Worm (Caenorhabditis elegans) whole organism, L2 larva: ENCODE measurements around the gene T04C4.3.

Source experiments
- C34F6.9 ChIP-seq: fragments of 150-350 bp; optimal IDR thresholded peaks from 2 replicates; lab custom pipeline; 2014; ENCODE audit warnings: missing biosample characterization, missing genetic modification characterization
- R02D3.7 ChIP-seq: fragments of 150-350 bp; optimal IDR thresholded peaks from 2 replicates; lab custom pipeline; 2014; ENCODE audit warnings: missing biosample characterization, missing genetic modification characterization
- Y55F3AM.14 ChIP-seq: fragments of 200-800 bp; sonication (Bioruptor generic); optimal IDR thresholded peaks from 2 replicates; lab custom pipeline; 2018; ENCODE audit warnings: mild to moderate bottlenecking, missing genetic modification characterization, missing compliant biosample characterization
- aly-2 ChIP-seq: fragments of 150-350 bp; optimal IDR thresholded peaks from 2 replicates; lab custom pipeline; 2014; ENCODE audit warnings: missing biosample characterization, missing genetic modification characterization
- ama-1 ChIP-seq: fragments of 150-350 bp; optimal IDR thresholded peaks from 2 replicates; lab custom pipeline; 2018; ENCODE audit warnings: inconsistent platforms
- blmp-1 ChIP-seq: sonication (generic microtip); optimal IDR thresholded peaks from 2 replicates; lab custom pipeline; 2017; ENCODE audit warnings: missing genetic modification characterization, mild to moderate bottlenecking, missing compliant biosample characterization, antibody characterized with exemption, moderate library complexity; ENCODE audit not compliant: insufficient read depth
- ceh-16 ChIP-seq: fragments of 150-350 bp; optimal IDR thresholded peaks from 2 replicates; lab custom pipeline; 2014; ENCODE audit warnings: missing biosample characterization, missing genetic modification characterization
- ceh-82 ChIP-seq: fragments of 150-350 bp; optimal IDR thresholded peaks from 2 replicates; lab custom pipeline; 2014; ENCODE audit warnings: missing biosample characterization, missing genetic modification characterization
- dmd-4 ChIP-seq: sonication (generic microtip); optimal IDR thresholded peaks from 2 replicates; lab custom pipeline; 2017; ENCODE audit warnings: missing biosample characterization, missing genetic modification characterization
- egl-27 ChIP-seq: sonication (generic microtip); optimal IDR thresholded peaks from 3 replicates; lab custom pipeline; 2017; ENCODE audit warnings: missing biosample characterization, missing genetic modification reagents, missing genetic modification characterization
- elt-1 ChIP-seq: fragments of 150-350 bp; optimal IDR thresholded peaks from 2 replicates; lab custom pipeline; 2014; ENCODE audit warnings: missing biosample characterization, missing genetic modification characterization
- fos-1 ChIP-seq: fragments of 150-350 bp; optimal IDR thresholded peaks from 2 replicates; lab custom pipeline; 2014; ENCODE audit warnings: missing biosample characterization, missing genetic modification characterization
- gmeb-1 ChIP-seq: fragments of 150-350 bp; optimal IDR thresholded peaks from 2 replicates; lab custom pipeline; 2014; ENCODE audit warnings: missing biosample characterization, missing genetic modification characterization
- lin-11 ChIP-seq: fragments of 150-350 bp; sonication (generic microtip); optimal IDR thresholded peaks from 2 replicates; lab custom pipeline; 2014; ENCODE audit warnings: missing biosample characterization, missing genetic modification characterization, inconsistent platforms, mixed read lengths
- lin-39 ChIP-seq: fragments of 150-350 bp; optimal IDR thresholded peaks from 2 replicates; lab custom pipeline; 2014; ENCODE audit warnings: missing biosample characterization, missing genetic modification reagents, missing genetic modification characterization
- lsy-2 ChIP-seq, 2 experiments: fragments of 150-350 bp in 1 of 2; sonication (generic microtip) in 1 of 2; optimal IDR thresholded peaks; 2 replicates each; lab custom pipeline; 2014 to 2017; ENCODE audit warnings: missing biosample characterization in 2 of 2, missing genetic modification characterization in 2 of 2
- mdl-1 ChIP-seq, 2 experiments: fragments of 150-350 bp in 1 of 2; sonication (generic microtip) in 1 of 2; optimal IDR thresholded peaks; 2 replicates each; lab custom pipeline; 2017; ENCODE audit warnings: missing biosample characterization in 2 of 2, missing genetic modification characterization in 2 of 2
- nhr-11 ChIP-seq: fragments of 150-350 bp; optimal IDR thresholded peaks from 2 replicates; lab custom pipeline; 2014; ENCODE audit warnings: missing biosample characterization, missing genetic modification characterization
- nhr-12 ChIP-seq: fragments of 150-350 bp; optimal IDR thresholded peaks from 2 replicates; lab custom pipeline; 2014; ENCODE audit warnings: missing biosample characterization, missing genetic modification characterization
- nhr-129 ChIP-seq: fragments of 150-350 bp; optimal IDR thresholded peaks from 2 replicates; lab custom pipeline; 2014; ENCODE audit warnings: missing biosample characterization, missing genetic modification characterization
- nhr-21 ChIP-seq: fragments of 150-350 bp; optimal IDR thresholded peaks from 2 replicates; lab custom pipeline; 2014; ENCODE audit warnings: missing biosample characterization, missing genetic modification characterization
- nhr-23 ChIP-seq: fragments of 150-350 bp; optimal IDR thresholded peaks from 2 replicates; lab custom pipeline; 2014; ENCODE audit warnings: missing biosample characterization, missing genetic modification reagents, missing genetic modification characterization
- nhr-237 ChIP-seq: fragments of 150-350 bp; optimal IDR thresholded peaks from 2 replicates; lab custom pipeline; 2014; ENCODE audit warnings: missing biosample characterization, missing genetic modification characterization
- nhr-25 ChIP-seq: fragments of 150-350 bp; sonication (generic microtip); optimal IDR thresholded peaks from 3 replicates; lab custom pipeline; 2014; ENCODE audit warnings: missing biosample characterization, missing genetic modification characterization
- nhr-6 ChIP-seq: fragments of 150-350 bp; optimal IDR thresholded peaks from 2 replicates; lab custom pipeline; 2014; ENCODE audit warnings: missing biosample characterization, missing genetic modification characterization
- nhr-77 ChIP-seq: fragments of 150-350 bp; optimal IDR thresholded peaks from 2 replicates; lab custom pipeline; 2014; ENCODE audit warnings: missing biosample characterization, missing genetic modification characterization
- peb-1 ChIP-seq: fragments of 150-350 bp; optimal IDR thresholded peaks from 2 replicates; lab custom pipeline; 2014; ENCODE audit warnings: missing biosample characterization, missing genetic modification characterization
- sem-4 ChIP-seq: fragments of 150-350 bp; optimal IDR thresholded peaks from 2 replicates; lab custom pipeline; 2014; ENCODE audit warnings: missing biosample characterization, missing genetic modification reagents, missing genetic modification characterization
- skn-1 ChIP-seq: sonication (generic microtip); optimal IDR thresholded peaks from 2 replicates; lab custom pipeline; 2017; ENCODE audit warnings: missing biosample characterization, missing genetic modification characterization
- sma-3 ChIP-seq: sonication (generic microtip); optimal IDR thresholded peaks from 2 replicates; lab custom pipeline; 2016; ENCODE audit warnings: missing genetic modification reagents, missing genetic modification characterization, missing compliant biosample characterization
- sma-9 ChIP-seq, 2 experiments: fragments of 150-350 bp in 1 of 2; sonication (generic microtip) in 1 of 2; optimal IDR thresholded peaks; 2 replicates each; lab custom pipeline; 2014 to 2016; ENCODE audit warnings: missing genetic modification characterization in 2 of 2, mild to moderate bottlenecking in 1 of 2, missing biosample characterization in 1 of 2, missing compliant biosample characterization in 1 of 2, missing genetic modification reagents in 1 of 2, moderate library complexity in 1 of 2
- unc-39 ChIP-seq: fragments of 150-350 bp; optimal IDR thresholded peaks from 2 replicates; lab custom pipeline; 2014; ENCODE audit warnings: missing biosample characterization, missing genetic modification characterization
- unc-55 ChIP-seq: fragments of 150-350 bp; sonication (generic microtip); optimal IDR thresholded peaks from 3 replicates; lab custom pipeline; 2014; ENCODE audit warnings: missing biosample characterization, missing genetic modification reagents, missing genetic modification characterization
- zag-1 ChIP-seq: fragments of 150-350 bp; optimal IDR thresholded peaks from 2 replicates; lab custom pipeline; 2014; ENCODE audit warnings: missing biosample characterization, missing genetic modification characterization
- ztf-1 ChIP-seq: fragments of 200-800 bp; sonication (Bioruptor generic); conservative IDR thresholded peaks from 2 replicates; pipeline ENCODE4 v1.3.6; 2022; ENCODE audit warnings: missing genetic modification characterization, missing compliant biosample characterization
- ztf-11 ChIP-seq: sonication (generic microtip); optimal IDR thresholded peaks from 2 replicates; lab custom pipeline; 2017; ENCODE audit warnings: missing biosample characterization, missing genetic modification characterization
- ztf-4 ChIP-seq: fragments of 150-350 bp; optimal IDR thresholded peaks from 2 replicates; lab custom pipeline; 2014; ENCODE audit warnings: missing biosample characterization, missing genetic modification characterization

The T04C4.3 gene

ce11 chrIV:2223144-2223543, 6.5 kb upstream of the T04C4.3 start:
- no peak for TF ChIP-seq nhr-25
- no peak for TF ChIP-seq unc-39 (tag; lab: Kevin White, UChicago)
- TF ChIP-seq zag-1 (tag; lab: Kevin White, UChicago) = no peak
- no peak for TF ChIP-seq nhr-21 (tag; lab: Kevin White, UChicago)
- TF ChIP-seq elt-1 (tag; lab: Kevin White, UChicago) = no peak
- TF ChIP-seq nhr-11 (tag; lab: Kevin White, UChicago) = no peak
- no peak for TF ChIP-seq lsy-2 (tag; optimal IDR thresholded peaks at IDR 0.05; lab: Kevin White, UChicago)
- TF ChIP-seq nhr-77 (tag; lab: Kevin White, UChicago) = no peak
- no peak for TF ChIP-seq sma-9 (GFP tag; optimal IDR thresholded peaks at IDR 0.05; lab: Kevin White, UChicago)
- no peak for TF ChIP-seq sma-9 (tag; optimal IDR thresholded peaks at IDR 0.05; lab: Kevin White, UChicago)
- TF ChIP-seq sma-3 = no peak
- TF ChIP-seq skn-1 (tag; lab: Kevin White, UChicago) = no peak
- no peak for TF ChIP-seq ama-1 (lab: Kevin White, UChicago)
- no peak for TF ChIP-seq nhr-6 (tag; lab: Kevin White, UChicago)
- no peak for TF ChIP-seq unc-55 (GFP tag; lab: Kevin White, UChicago)
- TF ChIP-seq lin-11 (tag; lab: Kevin White, UChicago) = no peak
- TF ChIP-seq sem-4 (tag; lab: Kevin White, UChicago) = no peak
- no peak for TF ChIP-seq dmd-4 (tag; lab: Kevin White, UChicago)
- TF ChIP-seq lin-39 (tag; lab: Kevin White, UChicago) = no peak

ce11 chrIV:2222528-2222927, 5.9 kb upstream of the T04C4.3 start, which contains the start of gene fnip-2:
TSS of gene fnip-2 (plus strand) at chrIV:2222828.
- TF ChIP-seq ztf-1 (GFP tag; lab: Robert Waterston, UW) (no peak), ztf-11 (tag; lab: Kevin White, UChicago) (no peak), C34F6.9 (tag; lab: Kevin White, UChicago) (no peak), Y55F3AM.14 (GFP tag; lab: Kevin White, UChicago) (no peak), ceh-16 (no peak), R02D3.7 (tag; lab: Kevin White, UChicago) (no peak), lin-11 (tag; lab: Kevin White, UChicago) (no peak), nhr-237 (no peak), blmp-1 (tag; lab: Kevin White, UChicago) (no peak), sem-4 (tag; lab: Kevin White, UChicago) (no peak), skn-1 (tag; lab: Kevin White, UChicago) (no peak), unc-55 (GFP tag; lab: Kevin White, UChicago) (no peak), unc-39 (tag; lab: Kevin White, UChicago) (no peak), nhr-25 (no peak), ztf-4 (tag; lab: Kevin White, UChicago) (no peak)
- TF ChIP-seq, all 48 proteins: peak for 0

ce11 chrIV:2221350-2221749, 4.7 kb upstream of the T04C4.3 start:
- TF ChIP-seq nhr-23 (no peak), ztf-4 (tag; lab: Kevin White, UChicago) (no peak), sma-3 (no peak), nhr-129 (tag; lab: Kevin White, UChicago) (peak; percentile 37), lin-39 (tag; lab: Kevin White, UChicago) (no peak), gmeb-1 (no peak), nhr-21 (tag; lab: Kevin White, UChicago) (no peak), ceh-82 (tag; lab: Kevin White, UChicago) (no peak), nhr-25 (no peak), ama-1 (lab: Kevin White, UChicago) (peak; percentile 4), egl-27 (no peak), peb-1 (tag; lab: Kevin White, UChicago) (no peak)

- TF ChIP-seq blmp-1 (tag; lab: Kevin White, UChicago) (no peak), nhr-25 (no peak), gmeb-1 (no peak), nhr-12 (tag; lab: Kevin White, UChicago) (no peak), fos-1 (tag; lab: Kevin White, UChicago) (no peak), Y55F3AM.14 (GFP tag; lab: Kevin White, UChicago) (no peak), nhr-11 (tag; lab: Kevin White, UChicago) (no peak), dmd-4 (tag; lab: Kevin White, UChicago) (no peak), sem-4 (tag; lab: Kevin White, UChicago) (no peak), R02D3.7 (tag; lab: Kevin White, UChicago) (no peak), nhr-23 (no peak), mdl-1 (tag; optimal IDR thresholded peaks at IDR 0.05; lab: Kevin White, UChicago) (no peak), aly-2 (no peak), unc-39 (tag; lab: Kevin White, UChicago) (no peak), skn-1 (tag; lab: Kevin White, UChicago) (no peak), C34F6.9 (tag; lab: Kevin White, UChicago) (no peak), lin-39 (tag; lab: Kevin White, UChicago) (no peak)
- TF ChIP-seq, all 48 proteins: peak for 0
These were observed 4.2 kb upstream of the T04C4.3 start for ce11 chrIV:2220896-2221295.
